Fruit fly (Drosophila melanogaster) whole organism, embryonic: ENCODE data around the gene Psn.

Source experiments
- CG16779 ChIP-seq: fragments of 200-800 bp; sonication (Bioruptor generic); IDR thresholded peaks from 2 replicates; pipeline ENCODE4 v1.3.6; 2022; ENCODE audit warnings: missing biosample characterization, missing genetic modification characterization
- CG17829 ChIP-seq: fragments of 200-800 bp; optimal IDR thresholded peaks from 2 replicates; lab custom pipeline; 2019; ENCODE audit warnings: missing biosample characterization, mild to moderate bottlenecking, missing genetic modification characterization, moderate library complexity
- CG31441 ChIP-seq: fragments of 200-800 bp; sonication (Bioruptor generic); IDR thresholded peaks from 2 replicates; pipeline ENCODE4 v1.3.6; 2022; ENCODE audit warnings: missing biosample characterization, missing genetic modification characterization
- CG8944 ChIP-seq: fragments of 200-800 bp; sonication (Bioruptor generic); optimal IDR thresholded peaks from 3 replicates; lab custom pipeline; 2016; ENCODE audit warnings: missing biosample characterization, missing genetic modification characterization
- Hr51 ChIP-seq, 2 experiments: fragments of 200-800 bp; sonication (Bioruptor generic); optimal IDR thresholded peaks; 2 replicates in 1 of 2; 3 replicates in 1 of 2; lab custom pipeline; 2016 to 2018; ENCODE audit warnings: missing biosample characterization in 2 of 2, missing genetic modification characterization in 2 of 2, mild to moderate bottlenecking in 1 of 2, moderate library complexity in 1 of 2
- Opbp ChIP-seq: fragments of 200-800 bp; sonication (Bioruptor generic); IDR thresholded peaks from 3 replicates; pipeline ENCODE4 v1.3.6; 2022; ENCODE audit warnings: missing biosample characterization, missing genetic modification characterization; ENCODE audit not compliant: partially characterized antibody
- ato ChIP-seq: fragments of 200-800 bp; sonication (Bioruptor generic); IDR thresholded peaks from 2 replicates; pipeline ENCODE4 v1.3.6; 2022; ENCODE audit warnings: missing biosample characterization, missing genetic modification characterization; ENCODE audit not compliant: partially characterized antibody
- cas ChIP-seq: fragments of 200-800 bp; sonication (Bioruptor generic); IDR thresholded peaks from 2 replicates; pipeline ENCODE4 v1.3.6; 2022; ENCODE audit warnings: missing biosample characterization, missing genetic modification characterization
- ems ChIP-seq: fragments of 200-800 bp; sonication (Bioruptor generic); optimal IDR thresholded peaks from 3 replicates; lab custom pipeline; 2016; ENCODE audit warnings: missing biosample characterization, missing genetic modification characterization
- psq ChIP-seq: fragments of 200-800 bp; sonication (Bioruptor generic); optimal IDR thresholded peaks from 2 replicates; lab custom pipeline; 2017; ENCODE audit warnings: missing biosample characterization, missing genetic modification characterization
- sens ChIP-seq: fragments of 200-800 bp; sonication (Bioruptor generic); peaks from one replicate; lab custom pipeline; 2016; ENCODE audit warnings: missing biosample characterization, missing genetic modification characterization
- sna ChIP-seq: fragments of 200-800 bp; sonication (Bioruptor generic); IDR thresholded peaks from 2 replicates; pipeline ENCODE4 v1.3.6; 2022; ENCODE audit warnings: missing biosample characterization, missing genetic modification characterization; ENCODE audit not compliant: partially characterized antibody

DNA sequence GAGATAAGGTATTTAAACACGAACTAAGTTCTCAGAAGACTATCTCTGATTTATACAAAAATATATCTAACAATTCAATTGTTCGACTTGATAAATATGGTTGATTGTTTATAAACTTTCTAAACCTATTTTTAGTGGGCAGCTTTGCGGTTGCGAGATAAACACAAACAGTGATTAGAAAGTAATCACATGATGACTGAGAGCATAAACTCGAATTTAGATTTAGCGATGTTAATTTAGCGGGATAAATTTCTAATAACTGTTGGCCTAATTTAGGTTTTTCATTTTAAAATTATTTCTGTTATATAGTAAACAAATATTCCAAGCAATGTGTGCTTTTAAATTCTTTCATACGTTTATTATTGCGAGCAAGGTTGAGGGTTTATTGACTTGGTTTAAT lies 47.3 kb upstream of the Psn start:
- TF ChIP-seq cas (GFP tag; lab: Robert Waterston, UW), result no peak
- TF ChIP-seq psq (GFP tag; lab: Kevin White, UChicago), result no peak
- no peak for TF ChIP-seq CG31441 (GFP tag; lab: Robert Waterston, UW)
- peak; percentile 61 for TF ChIP-seq sens (GFP tag; lab: Kevin White, UChicago)
- TF ChIP-seq CG17829 (tag; lab: Kevin White, UChicago), result no peak
- no peak for TF ChIP-seq Opbp (GFP tag; lab: Robert Waterston, UW)
- TF ChIP-seq sna (GFP tag; lab: Robert Waterston, UW), result no peak
- TF ChIP-seq CG16779, result no peak
- no peak for TF ChIP-seq ato
- no peak for TF ChIP-seq CG8944 (GFP tag; lab: Kevin White, UChicago)
- TF ChIP-seq Hr51 (GFP tag; optimal IDR thresholded peaks at IDR 0.05; lab: Kevin White, UChicago), result no peak
- no peak for TF ChIP-seq ems
